Worm (Caenorhabditis elegans) whole organism, late embryonic: ENCODE data around the gene clec-216.

ENCODE experiments used
- C08G9.2 ChIP-seq: sonication (generic microtip); optimal IDR thresholded peaks from 2 replicates; lab custom pipeline; 2016; ENCODE audit warnings: mild to moderate bottlenecking, missing genetic modification characterization, moderate library complexity, missing compliant biosample characterization
- C38D4.7 ChIP-seq: fragments of 200-800 bp; sonication (Bioruptor generic); optimal IDR thresholded peaks from 2 replicates; lab custom pipeline; 2018; ENCODE audit warnings: mild to moderate bottlenecking, missing genetic modification characterization, moderate library complexity, missing compliant biosample characterization
- K02D7.2 ChIP-seq: sonication (generic microtip); optimal IDR thresholded peaks from 2 replicates; lab custom pipeline; 2017; ENCODE audit warnings: mild to moderate bottlenecking, missing genetic modification characterization, missing compliant biosample characterization
- Y22D7AL.16 ChIP-seq: sonication (generic microtip); optimal IDR thresholded peaks from 2 replicates; lab custom pipeline; 2016; ENCODE audit warnings: missing genetic modification characterization, missing compliant biosample characterization
- ahr-1 ChIP-seq: sonication (generic microtip); optimal IDR thresholded peaks from 2 replicates; lab custom pipeline; 2016; ENCODE audit warnings: missing genetic modification characterization, missing compliant biosample characterization
- ama-1 ChIP-seq: fragments of 150-350 bp; optimal IDR thresholded peaks from 2 replicates; lab custom pipeline; 2014
- ceh-14 ChIP-seq: sonication (generic microtip); optimal IDR thresholded peaks from 2 replicates; lab custom pipeline; 2016; ENCODE audit warnings: missing genotype, missing genetic modification characterization, missing compliant biosample characterization
- ceh-18 ChIP-seq: sonication (generic microtip); optimal IDR thresholded peaks from 2 replicates; lab custom pipeline; 2016; ENCODE audit warnings: missing genetic modification characterization, missing compliant biosample characterization
- ceh-19 ChIP-seq: fragments of 200-800 bp; sonication (Bioruptor generic); optimal IDR thresholded peaks from 2 replicates; lab custom pipeline; 2018; ENCODE audit warnings: mild to moderate bottlenecking, missing genetic modification characterization, missing compliant biosample characterization
- ceh-22 ChIP-seq: sonication (generic microtip); optimal IDR thresholded peaks from 2 replicates; lab custom pipeline; 2017; ENCODE audit warnings: missing biosample characterization, missing genetic modification characterization
- ceh-30 ChIP-seq: fragments of 150-350 bp; optimal IDR thresholded peaks from 2 replicates; lab custom pipeline; 2014; ENCODE audit warnings: missing biosample characterization, missing genetic modification characterization
- ceh-34 ChIP-seq: sonication (generic microtip); optimal IDR thresholded peaks from 2 replicates; lab custom pipeline; 2016; ENCODE audit warnings: mild to moderate bottlenecking, missing genetic modification characterization, missing compliant biosample characterization
- ceh-45 ChIP-seq: fragments of 200-800 bp; sonication (Bioruptor generic); IDR thresholded peaks from 2 replicates; pipeline ENCODE4 v1.3.6; 2022; ENCODE audit warnings: missing genetic modification reagents, missing genetic modification characterization, missing compliant biosample characterization
- ceh-48 ChIP-seq: sonication (generic microtip); optimal IDR thresholded peaks from 2 replicates; lab custom pipeline; 2016; ENCODE audit warnings: missing genetic modification characterization, inconsistent platforms, missing compliant biosample characterization
- ceh-9 ChIP-seq: sonication (generic microtip); optimal IDR thresholded peaks from 2 replicates; lab custom pipeline; 2016; ENCODE audit warnings: mild to moderate bottlenecking, missing genetic modification characterization, inconsistent platforms, missing compliant biosample characterization
- che-1 ChIP-seq: sonication (generic microtip); optimal IDR thresholded peaks from 2 replicates; lab custom pipeline; 2016; ENCODE audit warnings: mild to moderate bottlenecking, missing genetic modification characterization, missing compliant biosample characterization
- dmd-4 ChIP-seq: sonication (generic microtip); optimal IDR thresholded peaks from 2 replicates; lab custom pipeline; 2016; ENCODE audit warnings: borderline replicate concordance, missing genetic modification characterization, missing compliant biosample characterization
- elt-2 ChIP-seq: sonication (generic microtip); optimal IDR thresholded peaks from 2 replicates; lab custom pipeline; 2016; ENCODE audit warnings: missing genetic modification reagents, missing genetic modification characterization, missing compliant biosample characterization
- elt-4 ChIP-seq: sonication (generic microtip); optimal IDR thresholded peaks from 2 replicates; lab custom pipeline; 2016; ENCODE audit warnings: missing genetic modification characterization, missing compliant biosample characterization
- ets-4 ChIP-seq: sonication (generic microtip); optimal IDR thresholded peaks from 2 replicates; lab custom pipeline; 2016; ENCODE audit warnings: missing genetic modification characterization, missing compliant biosample characterization
- eyg-1 ChIP-seq: sonication (generic microtip); optimal IDR thresholded peaks from 2 replicates; lab custom pipeline; 2016; ENCODE audit warnings: missing genotype, missing genetic modification characterization, missing compliant biosample characterization
- fax-1 ChIP-seq: sonication (generic microtip); optimal IDR thresholded peaks from 2 replicates; lab custom pipeline; 2016; ENCODE audit warnings: missing genotype, missing genetic modification characterization, missing compliant biosample characterization
- fkh-10 ChIP-seq: fragments of 150-350 bp; optimal IDR thresholded peaks from 2 replicates; lab custom pipeline; 2014; ENCODE audit warnings: missing biosample characterization, missing genetic modification reagents, missing genetic modification characterization
- fkh-6 ChIP-seq: sonication (generic microtip); optimal IDR thresholded peaks from 2 replicates; lab custom pipeline; 2016; ENCODE audit warnings: missing genetic modification characterization, missing compliant biosample characterization
- gmeb-2 ChIP-seq: sonication (generic microtip); optimal IDR thresholded peaks from 2 replicates; lab custom pipeline; 2016; ENCODE audit warnings: missing genetic modification characterization, inconsistent platforms, missing compliant biosample characterization
- hlh-13 ChIP-seq: fragments of 200-800 bp; sonication (Bioruptor generic); optimal IDR thresholded peaks from 2 replicates; lab custom pipeline; 2018; ENCODE audit warnings: mild to moderate bottlenecking, missing genetic modification characterization, missing compliant biosample characterization
- hlh-15 ChIP-seq: sonication (generic microtip); optimal IDR thresholded peaks from 2 replicates; lab custom pipeline; 2016; ENCODE audit warnings: missing genetic modification characterization, missing compliant biosample characterization
- hlh-30 ChIP-seq: sonication (generic microtip); optimal IDR thresholded peaks from 2 replicates; lab custom pipeline; 2017; ENCODE audit warnings: antibody characterized with exemption, missing genetic modification characterization, missing compliant biosample characterization; ENCODE audit not compliant: insufficient read depth
- hlh-6 ChIP-seq: sonication (generic microtip); optimal IDR thresholded peaks from 2 replicates; lab custom pipeline; 2016; ENCODE audit warnings: missing genotype, missing genetic modification characterization, missing compliant biosample characterization
- hlh-8 ChIP-seq: sonication (generic microtip); optimal IDR thresholded peaks from 2 replicates; lab custom pipeline; 2016; ENCODE audit warnings: missing genotype, missing genetic modification characterization, missing compliant biosample characterization
- lim-6 ChIP-seq: sonication (generic microtip); optimal IDR thresholded peaks from 2 replicates; lab custom pipeline; 2016; ENCODE audit warnings: missing genetic modification characterization, missing compliant biosample characterization
- lin-11 ChIP-seq: fragments of 200-800 bp; sonication (Bioruptor generic); optimal IDR thresholded peaks from 2 replicates; lab custom pipeline; 2018; ENCODE audit warnings: mild to moderate bottlenecking, missing genetic modification characterization, missing compliant biosample characterization
- madf-2 ChIP-seq: sonication (generic microtip); optimal IDR thresholded peaks from 2 replicates; lab custom pipeline; 2017; ENCODE audit warnings: missing genetic modification characterization, missing compliant biosample characterization
- nhr-232 ChIP-seq: sonication (generic microtip); optimal IDR thresholded peaks from 2 replicates; lab custom pipeline; 2016; ENCODE audit warnings: missing genetic modification characterization, missing compliant biosample characterization
- npax-4 ChIP-seq: sonication (generic microtip); optimal IDR thresholded peaks from 2 replicates; lab custom pipeline; 2016; ENCODE audit warnings: missing genetic modification characterization, missing compliant biosample characterization
- odd-2 ChIP-seq: sonication (generic microtip); optimal IDR thresholded peaks from 2 replicates; lab custom pipeline; 2017; ENCODE audit warnings: antibody characterized with exemption, mild to moderate bottlenecking, missing genetic modification characterization, missing compliant biosample characterization
- pat-9 ChIP-seq: fragments of 200-800 bp; sonication (Bioruptor generic); optimal IDR thresholded peaks from 2 replicates; lab custom pipeline; 2018; ENCODE audit warnings: mild to moderate bottlenecking, missing genetic modification characterization, moderate library complexity, missing compliant biosample characterization
- pqm-1 ChIP-seq: sonication (generic microtip); optimal IDR thresholded peaks from 2 replicates; lab custom pipeline; 2016; ENCODE audit warnings: missing genetic modification characterization, missing compliant biosample characterization
- pros-1 ChIP-seq: fragments of 150-350 bp; optimal IDR thresholded peaks from 2 replicates; lab custom pipeline; 2014; ENCODE audit warnings: missing biosample characterization, missing genetic modification reagents, missing genetic modification characterization
- rnt-1 ChIP-seq: sonication (generic microtip); optimal IDR thresholded peaks from 2 replicates; lab custom pipeline; 2016; ENCODE audit warnings: missing genetic modification characterization, missing compliant biosample characterization
- sdc-2 ChIP-seq: sonication (generic microtip); optimal IDR thresholded peaks from 2 replicates; lab custom pipeline; 2016; ENCODE audit warnings: missing genotype, missing genetic modification characterization, missing compliant biosample characterization
- syd-9 ChIP-seq: sonication (generic microtip); optimal IDR thresholded peaks from 2 replicates; lab custom pipeline; 2016; ENCODE audit warnings: mild to moderate bottlenecking, missing genetic modification characterization, moderate library complexity, missing compliant biosample characterization
- tbx-2 ChIP-seq: sonication (generic microtip); optimal IDR thresholded peaks from 2 replicates; lab custom pipeline; 2016; ENCODE audit warnings: missing genetic modification characterization, missing compliant biosample characterization
- tbx-7 ChIP-seq: sonication (generic microtip); optimal IDR thresholded peaks from 2 replicates; lab custom pipeline; 2016; ENCODE audit warnings: missing genotype, missing genetic modification characterization, missing compliant biosample characterization
- ttx-3 ChIP-seq: sonication (generic microtip); optimal IDR thresholded peaks from 2 replicates; lab custom pipeline; 2016; ENCODE audit warnings: missing genetic modification reagents, missing genetic modification characterization, missing compliant biosample characterization
- unc-3 ChIP-seq, 2 experiments: fragments of 200-800 bp in 1 of 2; sonication (Bioruptor generic) in 1 of 2; sonication (generic microtip) in 1 of 2; conservative IDR thresholded peaks in 1 of 2; optimal IDR thresholded peaks in 1 of 2; 2 replicates each; pipeline versions ENCODE4 v1.3.6 to Lab custom; 2016 to 2022; ENCODE audit warnings: missing compliant biosample characterization in 2 of 2, missing genetic modification characterization in 2 of 2, missing genetic modification reagents in 1 of 2
- unc-55 ChIP-seq: sonication (generic microtip); optimal IDR thresholded peaks from 2 replicates; lab custom pipeline; 2017; ENCODE audit warnings: missing biosample characterization, missing genetic modification reagents, missing genetic modification characterization
- unc-86 ChIP-seq: sonication (generic microtip); optimal IDR thresholded peaks from 2 replicates; lab custom pipeline; 2016; ENCODE audit warnings: missing genetic modification characterization, missing compliant biosample characterization
- zip-5 ChIP-seq: sonication (generic microtip); optimal IDR thresholded peaks from 2 replicates; lab custom pipeline; 2016; ENCODE audit warnings: missing genetic modification characterization, missing compliant biosample characterization
- ztf-16 ChIP-seq: sonication (generic microtip); optimal IDR thresholded peaks from 2 replicates; lab custom pipeline; 2017; ENCODE audit warnings: missing genetic modification characterization, missing compliant biosample characterization

clec-216 gene

DNA sequence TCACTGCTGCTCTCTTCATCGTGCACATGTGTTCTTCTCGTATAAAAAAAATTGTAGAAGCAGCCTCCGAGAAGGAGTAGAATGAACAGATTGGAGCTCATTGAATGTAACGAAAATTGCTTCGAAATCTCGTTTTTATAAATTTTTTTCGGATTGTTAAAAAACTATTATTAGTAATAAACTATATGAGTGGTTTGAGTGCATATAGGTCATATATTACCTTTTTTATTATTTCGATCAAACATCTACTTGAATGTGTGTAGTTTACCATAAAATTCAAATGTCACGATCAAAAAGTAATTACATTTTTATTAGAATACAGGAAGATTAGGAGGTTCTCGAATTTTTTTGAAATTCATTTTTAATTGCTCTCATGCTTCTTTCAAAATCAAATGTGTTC is at the start of gene clec-216:
Gene clec-216, minus strand, starts transcription at position 101 of the 400 bp plus-strand sequence.
- no peak for TF ChIP-seq elt-2 (tag; lab: Kevin White, UChicago)
- no peak for TF ChIP-seq zip-5 (tag; lab: Kevin White, UChicago)
- no peak for TF ChIP-seq pqm-1 (tag; lab: Kevin White, UChicago)
- TF ChIP-seq ceh-19 (GFP tag; lab: Kevin White, UChicago): no peak
- no peak for TF ChIP-seq lim-6 (tag; lab: Kevin White, UChicago)
- TF ChIP-seq unc-86 (tag; lab: Kevin White, UChicago): no peak
- TF ChIP-seq hlh-6 (tag; lab: Kevin White, UChicago): no peak
- no peak for TF ChIP-seq C38D4.7 (GFP tag; lab: Kevin White, UChicago)
- no peak for TF ChIP-seq syd-9 (tag; lab: Kevin White, UChicago)
- TF ChIP-seq ceh-34 (tag; lab: Kevin White, UChicago): no peak
- no peak for TF ChIP-seq ttx-3 (tag; lab: Kevin White, UChicago)

DNA sequence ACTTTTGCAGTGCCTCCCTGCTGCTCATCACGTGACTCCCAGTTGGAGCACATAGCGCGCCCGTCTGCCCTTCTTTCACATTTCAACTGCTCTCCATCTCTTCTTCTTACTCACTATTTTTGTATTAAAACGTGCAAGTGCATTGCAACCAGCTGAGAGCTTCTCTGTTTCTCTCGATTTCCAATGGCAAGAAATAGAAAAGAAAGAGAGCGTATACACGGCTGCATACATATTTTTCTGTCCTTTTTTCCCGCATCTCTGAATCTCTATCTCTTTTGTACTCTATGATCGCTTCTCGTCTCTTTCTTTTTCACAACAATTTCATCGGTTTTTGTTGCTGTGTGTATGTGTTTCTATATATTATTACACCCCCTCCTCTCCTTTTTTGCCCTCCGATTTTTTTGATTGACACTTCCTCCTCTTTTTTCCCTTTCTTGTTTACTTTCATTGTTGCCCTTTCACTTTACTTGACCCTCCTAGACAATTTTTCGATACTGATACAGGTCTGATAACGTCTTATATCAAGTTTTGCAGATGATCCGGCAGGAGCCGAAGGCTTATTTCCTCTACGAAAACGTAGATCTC is 48.3 kb upstream of the clec-216 start, which contains the start of gene Y97E10AR.1:
Gene Y97E10AR.1, plus strand, starts transcription at position 535 of the 585 bp plus-strand sequence.
- peak; percentile 77 for TF ChIP-seq ceh-14 (tag; lab: Kevin White, UChicago)
- peak; percentile 29 for TF ChIP-seq sdc-2
- no peak for TF ChIP-seq odd-2
- TF ChIP-seq elt-2 (tag; lab: Kevin White, UChicago): peak; percentile 40
- TF ChIP-seq unc-3 (GFP tag; conservative IDR thresholded peaks at IDR 0.05; lab: Robert Waterston, UW): no peak
- peak; percentile 47 for TF ChIP-seq unc-3 (tag; optimal IDR thresholded peaks at IDR 0.05; lab: Kevin White, UChicago)
- peak; percentile 73 for TF ChIP-seq syd-9 (tag; lab: Kevin White, UChicago)
- TF ChIP-seq ceh-18 (tag; lab: Kevin White, UChicago): peak; percentile 98
- TF ChIP-seq eyg-1: no peak
- no peak for TF ChIP-seq dmd-4 (tag; lab: Kevin White, UChicago)
- peak; percentile 58 for TF ChIP-seq rnt-1 (tag; lab: Kevin White, UChicago)
- TF ChIP-seq ets-4: peak; percentile 61
- TF ChIP-seq K02D7.2 (tag; lab: Kevin White, UChicago): no peak
- peak; percentile 50 for TF ChIP-seq ceh-30 (tag; lab: Kevin White, UChicago)
- TF ChIP-seq unc-55 (GFP tag; lab: Kevin White, UChicago): peak; percentile 67
- no peak for TF ChIP-seq lim-6 (tag; lab: Kevin White, UChicago)
- peak; percentile 77 for TF ChIP-seq hlh-8 (tag; lab: Kevin White, UChicago)
- no peak for TF ChIP-seq ama-1
- TF ChIP-seq Y22D7AL.16: no peak
- no peak for TF ChIP-seq ceh-45 (GFP tag; lab: Robert Waterston, UW)
- peak; percentile 78 for TF ChIP-seq ceh-19 (GFP tag; lab: Kevin White, UChicago)
- no peak for TF ChIP-seq che-1 (tag; lab: Kevin White, UChicago)
- TF ChIP-seq ahr-1 (tag; lab: Kevin White, UChicago): no peak
- TF ChIP-seq madf-2 (tag; lab: Kevin White, UChicago): peak; percentile 36
- TF ChIP-seq ceh-9 (tag; lab: Kevin White, UChicago): no peak
- TF ChIP-seq ceh-48 (tag; lab: Kevin White, UChicago): peak; percentile 39
- TF ChIP-seq C08G9.2 (tag; lab: Kevin White, UChicago): peak; percentile 18
- TF ChIP-seq ztf-16 (tag; lab: Kevin White, UChicago): no peak
- TF ChIP-seq fkh-6 (tag; lab: Kevin White, UChicago): peak; percentile 62
- TF ChIP-seq npax-4 (tag; lab: Kevin White, UChicago): no peak
- no peak for TF ChIP-seq gmeb-2 (tag; lab: Kevin White, UChicago)
- TF ChIP-seq hlh-15 (tag; lab: Kevin White, UChicago): no peak
- peak; percentile 68 for TF ChIP-seq pros-1 (tag; lab: Kevin White, UChicago)
- TF ChIP-seq pat-9 (tag; lab: Kevin White, UChicago): no peak
- no peak for TF ChIP-seq ceh-22 (tag; lab: Kevin White, UChicago)
- TF ChIP-seq nhr-232 (tag; lab: Kevin White, UChicago): no peak
- peak; percentile 92 for TF ChIP-seq hlh-30 (tag; lab: Kevin White, UChicago)
- no peak for TF ChIP-seq tbx-7 (tag; lab: Kevin White, UChicago)
- no peak for TF ChIP-seq fkh-10 (GFP tag; lab: Kevin White, UChicago)
- TF ChIP-seq hlh-13 (GFP tag; lab: Kevin White, UChicago): no peak
- TF ChIP-seq tbx-2: peak; percentile 74
- no peak for TF ChIP-seq elt-4 (tag; lab: Kevin White, UChicago)
- no peak for TF ChIP-seq fax-1 (tag; lab: Kevin White, UChicago)
- no peak for TF ChIP-seq lin-11
